Worm (Caenorhabditis elegans) whole organism, early embryonic: ENCODE results near the gene best-2.

Source experiments
- B0310.2 ChIP-seq: sonication (generic microtip); optimal IDR thresholded peaks from 2 replicates; lab custom pipeline; 2016; ENCODE audit warnings: mild to moderate bottlenecking, missing genetic modification characterization, missing compliant biosample characterization
- F13C5.2 ChIP-seq: sonication (generic microtip); optimal IDR thresholded peaks from 2 replicates; lab custom pipeline; 2017; ENCODE audit warnings: mild to moderate bottlenecking, missing genetic modification characterization, inconsistent platforms, missing compliant biosample characterization
- aly-1 ChIP-seq: sonication (generic microtip); optimal IDR thresholded peaks from 2 replicates; lab custom pipeline; 2016; ENCODE audit warnings: missing genetic modification characterization, missing compliant biosample characterization
- ama-1 ChIP-seq: fragments of 150-350 bp; optimal IDR thresholded peaks from 2 replicates; lab custom pipeline; 2014
- ceh-13 ChIP-seq: fragments of 200-800 bp; sonication (Bioruptor generic); optimal IDR thresholded peaks from 2 replicates; lab custom pipeline; 2018; ENCODE audit warnings: mild to moderate bottlenecking, missing genetic modification characterization, missing compliant biosample characterization
- ceh-36 ChIP-seq: sonication (generic microtip); optimal IDR thresholded peaks from 2 replicates; lab custom pipeline; 2016; ENCODE audit warnings: missing genetic modification characterization, inconsistent platforms, missing compliant biosample characterization
- ets-7 ChIP-seq: sonication (generic microtip); optimal IDR thresholded peaks from 2 replicates; lab custom pipeline; 2016; ENCODE audit warnings: missing genotype, missing genetic modification characterization, missing compliant biosample characterization
- flt-1 ChIP-seq: fragments of 200-800 bp; sonication (Bioruptor generic); IDR thresholded peaks from 2 replicates; pipeline ENCODE4 v1.3.6; 2022; ENCODE audit warnings: missing genetic modification characterization, missing compliant biosample characterization
- hmbx-1 ChIP-seq: sonication (generic microtip); optimal IDR thresholded peaks from 2 replicates; lab custom pipeline; 2016; ENCODE audit warnings: mild to moderate bottlenecking, missing genetic modification characterization, missing compliant biosample characterization
- hmg-4 ChIP-seq: fragments of 200-800 bp; sonication (Bioruptor generic); optimal IDR thresholded peaks from 2 replicates; lab custom pipeline; 2018; ENCODE audit warnings: mild to moderate bottlenecking, missing genetic modification characterization, missing compliant biosample characterization
- hnd-1 ChIP-seq: sonication (generic microtip); optimal IDR thresholded peaks from 2 replicates; lab custom pipeline; 2016; ENCODE audit warnings: missing genetic modification characterization, missing compliant biosample characterization
- pes-1 ChIP-seq: fragments of 200-800 bp; sonication (Bioruptor generic); IDR thresholded peaks from 2 replicates; pipeline ENCODE4 v1.3.6; 2022; ENCODE audit warnings: missing genetic modification reagents, missing genetic modification characterization, missing compliant biosample characterization
- scrt-1 ChIP-seq: fragments of 200-800 bp; sonication (Bioruptor generic); IDR thresholded peaks from 2 replicates; pipeline ENCODE4 v1.3.6; 2022; ENCODE audit warnings: missing genetic modification characterization, missing compliant biosample characterization
- sea-1 ChIP-seq: fragments of 200-800 bp; sonication (Bioruptor generic); conservative IDR thresholded peaks from 2 replicates; pipeline ENCODE4 v1.3.6; 2022; ENCODE audit warnings: missing genetic modification characterization, missing compliant biosample characterization
- tbx-11 ChIP-seq: fragments of 200-800 bp; sonication (Bioruptor generic); IDR thresholded peaks from 2 replicates; pipeline ENCODE4 v1.3.6; 2022; ENCODE audit warnings: missing genetic modification characterization, missing compliant biosample characterization
- tbx-37 ChIP-seq: fragments of 200-800 bp; sonication (Bioruptor generic); conservative IDR thresholded peaks from 2 replicates; pipeline ENCODE4 v1.3.6; 2022; ENCODE audit warnings: missing genetic modification reagents, missing genetic modification characterization, missing compliant biosample characterization
- tra-4 ChIP-seq: sonication (generic microtip); optimal IDR thresholded peaks from 2 replicates; lab custom pipeline; 2017; ENCODE audit warnings: missing genetic modification characterization, missing compliant biosample characterization

best-2 gene

DNA sequence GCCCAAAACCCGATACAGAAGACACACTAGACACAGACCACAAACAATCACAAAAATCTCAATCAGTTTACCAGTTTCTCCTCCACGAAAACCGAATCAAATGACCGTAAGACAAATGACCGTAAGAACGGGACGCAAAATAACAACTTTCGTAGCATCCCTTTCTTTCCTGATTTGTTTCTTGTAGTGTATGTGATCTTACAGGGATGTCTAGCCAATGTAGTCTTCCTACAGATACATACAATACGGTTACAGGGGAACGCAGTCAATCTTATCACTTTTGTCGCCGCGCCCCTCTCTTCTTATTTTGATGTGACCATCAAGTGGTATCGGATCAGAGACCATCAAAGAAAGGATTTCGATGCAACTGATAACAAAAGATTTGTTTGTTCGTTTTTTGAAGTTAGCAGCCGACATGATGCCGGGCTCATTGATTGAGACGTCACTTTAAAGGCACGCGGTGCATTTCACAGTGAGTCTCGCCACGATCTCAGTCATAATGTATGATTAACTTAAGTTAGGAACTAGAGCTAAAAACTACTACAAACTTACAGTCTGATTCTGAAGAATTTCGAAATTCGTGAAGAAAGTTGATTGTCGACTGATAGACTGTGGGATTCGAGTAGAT lies 37.1 kb downstream of the best-2 start:
- TF ChIP-seq pes-1 = no peak
- no peak for TF ChIP-seq ceh-36 (tag; lab: Kevin White, UChicago)
- TF ChIP-seq scrt-1 (GFP tag; lab: Robert Waterston, UW) = no peak
- TF ChIP-seq ceh-13 (GFP tag; lab: Kevin White, UChicago) = no peak
- no peak for TF ChIP-seq hmg-4 (GFP tag; lab: Kevin White, UChicago)
- TF ChIP-seq ama-1 (lab: Kevin White, UChicago) = no peak
- no peak for TF ChIP-seq flt-1 (GFP tag; lab: Robert Waterston, UW)

DNA sequence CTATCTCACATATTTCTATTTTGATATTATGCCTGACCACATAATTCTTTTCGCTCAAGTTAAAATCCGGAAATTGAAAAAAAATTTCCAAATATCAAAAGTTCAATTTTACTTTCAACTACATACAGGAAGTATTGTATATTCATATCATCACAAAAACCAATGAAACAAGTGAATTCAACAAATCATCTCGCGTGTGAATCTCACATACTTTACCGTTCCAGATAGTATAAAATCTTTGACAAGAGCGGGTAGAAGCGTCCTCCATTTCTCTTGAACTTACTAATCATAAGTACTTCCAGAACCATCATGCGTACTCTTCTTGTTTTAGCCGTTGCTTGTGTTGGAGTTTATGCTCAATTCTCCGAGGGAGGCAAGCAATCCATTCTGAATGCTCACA lies 41.4 kb downstream of the best-2 start, which contains the start of gene scl-8:
Gene scl-8, plus strand, starts transcription at position 301 of the 400 bp plus-strand sequence.
- TF ChIP-seq B0310.2 (tag; lab: Kevin White, UChicago) (no peak), pes-1 (no peak), F13C5.2 (no peak), hmg-4 (GFP tag; lab: Kevin White, UChicago) (no peak), hnd-1 (no peak), tbx-11 (GFP tag; lab: Robert Waterston, UW) (no peak), tra-4 (tag; lab: Kevin White, UChicago) (no peak), ets-7 (no peak), ceh-36 (tag; lab: Kevin White, UChicago) (no peak), hmbx-1 (no peak)

DNA sequence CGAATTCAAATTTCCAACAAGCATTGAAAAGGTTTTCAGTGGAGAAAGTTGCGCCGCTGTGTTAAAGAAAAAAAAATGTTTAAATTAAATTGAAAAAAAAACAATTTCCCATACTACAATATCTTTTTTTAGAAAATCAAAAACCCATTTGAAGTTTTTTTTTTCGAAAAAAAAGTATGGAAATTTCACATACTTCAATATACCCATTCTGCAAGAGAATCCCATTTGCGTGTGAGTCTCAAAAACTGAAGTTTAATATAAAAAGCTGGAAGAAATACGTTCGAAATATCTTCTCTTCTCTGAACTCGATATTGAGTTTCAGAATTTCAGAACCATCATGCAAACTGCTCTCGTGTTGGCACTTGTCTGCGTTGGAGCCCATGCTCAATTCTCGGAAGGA lies 42.7 kb downstream of the best-2 start, which contains the start of gene scl-7:
Gene scl-7, plus strand, starts transcription at position 301 of the 400 bp plus-strand sequence.
- TF ChIP-seq hmg-4 (GFP tag; lab: Kevin White, UChicago) (no peak), tra-4 (tag; lab: Kevin White, UChicago) (no peak), aly-1 (tag; lab: Kevin White, UChicago) (no peak), sea-1 (GFP tag; lab: Robert Waterston, UW) (no peak), ama-1 (lab: Kevin White, UChicago) (no peak), tbx-11 (GFP tag; lab: Robert Waterston, UW) (no peak), pes-1 (no peak), scrt-1 (GFP tag; lab: Robert Waterston, UW) (no peak), ets-7 (no peak), ceh-36 (tag; lab: Kevin White, UChicago) (no peak), tbx-37 (no peak), ceh-13 (GFP tag; lab: Kevin White, UChicago) (no peak), hnd-1 (no peak), B0310.2 (tag; lab: Kevin White, UChicago) (no peak), hmbx-1 (no peak), flt-1 (GFP tag; lab: Robert Waterston, UW) (no peak), F13C5.2 (no peak)

DNA sequence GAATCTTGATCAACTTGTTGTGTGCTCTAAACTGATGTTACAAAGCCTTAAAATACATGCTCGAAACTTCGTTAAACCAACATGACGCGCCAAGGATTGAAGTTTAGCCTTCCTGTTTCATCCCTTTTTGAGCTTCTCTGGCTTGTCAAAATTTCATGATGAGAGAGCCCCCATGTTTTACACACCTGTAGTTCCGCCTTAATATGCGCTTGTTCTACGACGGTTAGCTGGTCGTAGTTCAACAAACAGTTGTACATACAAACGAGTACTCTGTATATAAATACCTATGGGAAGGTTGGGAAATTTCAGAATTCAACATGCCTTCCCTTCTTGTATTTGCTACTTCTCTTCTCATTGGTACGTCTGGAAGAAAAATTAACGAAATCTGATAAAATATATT lies 44.4 kb downstream of the best-2 start, which contains the start of gene scl-6:
Gene scl-6, plus strand, starts transcription at position 301 of the 400 bp plus-strand sequence.
- TF ChIP-seq scrt-1 (GFP tag; lab: Robert Waterston, UW) = no peak
- no peak for TF ChIP-seq ets-7
- no peak for TF ChIP-seq tbx-37
- no peak for TF ChIP-seq hmg-4 (GFP tag; lab: Kevin White, UChicago)
- TF ChIP-seq F13C5.2 = no peak
- TF ChIP-seq sea-1 (GFP tag; lab: Robert Waterston, UW) = no peak
- TF ChIP-seq tra-4 (tag; lab: Kevin White, UChicago) = no peak
- no peak for TF ChIP-seq ama-1 (lab: Kevin White, UChicago)
- TF ChIP-seq pes-1 = no peak
- no peak for TF ChIP-seq flt-1 (GFP tag; lab: Robert Waterston, UW)
- TF ChIP-seq ceh-36 (tag; lab: Kevin White, UChicago) = no peak
- no peak for TF ChIP-seq ceh-13 (GFP tag; lab: Kevin White, UChicago)
- TF ChIP-seq B0310.2 (tag; lab: Kevin White, UChicago) = no peak
- no peak for TF ChIP-seq aly-1 (tag; lab: Kevin White, UChicago)
- no peak for TF ChIP-seq tbx-11 (GFP tag; lab: Robert Waterston, UW)
- TF ChIP-seq hnd-1 = no peak
- TF ChIP-seq hmbx-1 = no peak

DNA sequence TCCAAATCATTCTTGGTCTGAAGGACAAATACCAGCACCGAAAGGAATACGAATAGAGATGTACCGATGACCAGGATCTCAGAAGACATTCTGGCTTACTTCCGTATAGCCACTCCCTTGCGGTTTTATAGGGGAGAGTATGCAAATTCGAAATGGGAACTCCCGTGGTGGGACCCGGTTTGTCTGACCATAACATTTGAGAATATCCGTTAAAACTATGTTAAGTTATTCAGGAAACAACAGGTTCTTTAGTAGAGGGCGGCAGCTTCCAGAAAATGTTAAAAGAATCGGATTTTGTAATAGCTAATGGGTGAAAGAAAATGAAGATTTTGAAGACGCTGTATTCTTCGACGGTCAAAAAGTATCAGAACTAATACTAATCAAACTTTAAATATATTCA lies 45.7 kb downstream of the best-2 start, which contains the start of gene col-131:
Gene col-131, minus strand, starts transcription at position 101 of the 400 bp plus-strand sequence.
- TF ChIP-seq aly-1 (tag; lab: Kevin White, UChicago) = no peak
- TF ChIP-seq B0310.2 (tag; lab: Kevin White, UChicago) = no peak
- TF ChIP-seq ama-1 (lab: Kevin White, UChicago) = no peak
- TF ChIP-seq hmbx-1 = no peak
- no peak for TF ChIP-seq tra-4 (tag; lab: Kevin White, UChicago)
- TF ChIP-seq sea-1 (GFP tag; lab: Robert Waterston, UW) = no peak
- TF ChIP-seq flt-1 (GFP tag; lab: Robert Waterston, UW) = no peak
- TF ChIP-seq hnd-1 = no peak
- TF ChIP-seq scrt-1 (GFP tag; lab: Robert Waterston, UW) = no peak
- TF ChIP-seq hmg-4 (GFP tag; lab: Kevin White, UChicago) = no peak
- TF ChIP-seq F13C5.2 = no peak
- no peak for TF ChIP-seq ets-7
- no peak for TF ChIP-seq tbx-11 (GFP tag; lab: Robert Waterston, UW)

DNA sequence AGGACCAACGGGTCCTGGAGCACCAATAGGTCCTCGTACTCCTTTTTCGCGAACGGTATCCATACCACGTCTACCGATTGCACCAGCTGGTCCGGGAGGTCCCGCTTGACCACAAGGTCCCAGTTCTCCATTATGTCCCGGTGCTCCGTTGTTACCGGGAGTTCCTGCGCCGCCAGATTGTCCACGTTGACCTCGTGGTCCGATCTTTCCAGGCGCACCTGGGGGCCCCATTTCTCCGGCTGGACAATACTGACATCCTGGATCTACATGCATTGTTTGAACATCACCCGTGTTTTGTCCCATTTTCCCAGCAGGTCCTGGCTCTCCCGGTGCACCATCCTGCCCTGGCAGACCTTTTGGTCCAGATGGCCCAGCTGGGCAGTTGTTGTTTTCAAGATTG lies 46.8 kb downstream of the best-2 start:
- no peak for TF ChIP-seq tbx-37
- no peak for TF ChIP-seq F13C5.2
- TF ChIP-seq B0310.2 (tag; lab: Kevin White, UChicago) = no peak
- TF ChIP-seq sea-1 (GFP tag; lab: Robert Waterston, UW) = 0 out of 2 replicates have a peak, but pooled peaks have one; percentile 37
- no peak for TF ChIP-seq hmg-4 (GFP tag; lab: Kevin White, UChicago)
- no peak for TF ChIP-seq scrt-1 (GFP tag; lab: Robert Waterston, UW)
- no peak for TF ChIP-seq flt-1 (GFP tag; lab: Robert Waterston, UW)
- no peak for TF ChIP-seq ceh-36 (tag; lab: Kevin White, UChicago)
- no peak for TF ChIP-seq ets-7

DNA sequence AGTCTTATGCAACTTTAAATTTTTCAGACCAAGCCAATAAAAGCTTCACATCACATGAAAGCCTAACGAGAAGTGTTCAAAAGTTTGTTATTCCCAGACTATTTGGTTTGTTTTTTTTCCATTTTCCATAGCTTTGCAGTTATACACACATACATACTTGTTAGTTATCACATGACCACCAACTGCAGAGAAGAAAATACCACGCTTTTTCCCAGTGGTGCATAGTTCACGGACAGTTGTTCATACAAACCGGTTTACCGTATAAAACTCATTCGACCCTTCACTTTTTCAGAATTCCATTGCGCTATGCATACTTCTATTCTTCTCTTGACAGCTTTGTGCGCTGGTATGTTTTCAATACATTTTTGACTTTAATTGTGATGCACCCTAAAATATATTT lies 49.2 kb downstream of the best-2 start, which contains the start of gene scl-5:
Gene scl-5, plus strand, starts transcription at position 301 of the 400 bp plus-strand sequence.
- no peak for TF ChIP-seq tra-4 (tag; lab: Kevin White, UChicago)
- no peak for TF ChIP-seq F13C5.2
- no peak for TF ChIP-seq hmbx-1
- TF ChIP-seq B0310.2 (tag; lab: Kevin White, UChicago) = no peak
- TF ChIP-seq sea-1 (GFP tag; lab: Robert Waterston, UW) = no peak
- no peak for TF ChIP-seq pes-1
- TF ChIP-seq tbx-37 = no peak
- TF ChIP-seq ets-7 = no peak
- no peak for TF ChIP-seq ama-1 (lab: Kevin White, UChicago)
- TF ChIP-seq ceh-13 (GFP tag; lab: Kevin White, UChicago) = no peak
- TF ChIP-seq scrt-1 (GFP tag; lab: Robert Waterston, UW) = no peak
- TF ChIP-seq ceh-36 (tag; lab: Kevin White, UChicago) = no peak
- TF ChIP-seq aly-1 (tag; lab: Kevin White, UChicago) = no peak
- no peak for TF ChIP-seq hmg-4 (GFP tag; lab: Kevin White, UChicago)
- no peak for TF ChIP-seq hnd-1
